Fruit fly (Drosophila melanogaster): ENCODE measurements around the gene Pdp.

Gene Pdp

dm6 chrX:7701282-7702078, 33.0 kb downstream of the Pdp start (continued):
- TF ChIP-seq CG33213 (GFP tag; optimal IDR thresholded peaks at IDR 0.05) (no peak), B-H2 (GFP tag; optimal IDR thresholded peaks at IDR 0.05) (peak; percentile 79), fd102C (GFP tag; optimal IDR thresholded peaks at IDR 0.05) (no peak), Lpt (GFP tag; optimal IDR thresholded peaks at IDR 0.05) (no peak), gcm2 (GFP tag; optimal IDR thresholded peaks at IDR 0.05) (peak; percentile 36), nom (GFP tag; optimal IDR thresholded peaks at IDR 0.05) (no peak), CG10654 (GFP tag; optimal IDR thresholded peaks at IDR 0.05) (peak; percentile 32), CG3065 (GFP tag; optimal IDR thresholded peaks at IDR 0.05) (no peak), scrt (GFP tag; optimal IDR thresholded peaks at IDR 0.05) (peak; percentile 76), dmrt99B (tag; optimal IDR thresholded peaks at IDR 0.05) (peak; percentile 78), Opbp (GFP tag; IDR thresholded peaks at IDR 0.05; ENCODE audit: partially characterized antibody) (no peak), Gug (GFP tag; IDR thresholded peaks at IDR 0.05) (peak; percentile 38; the same call in 2 of the 4 replicates), CG16813 (GFP tag; IDR thresholded peaks at IDR 0.05; ENCODE audit: partially characterized antibody) (no peak), Ssrp (tag; optimal IDR thresholded peaks at IDR 0.05) (peak; percentile 18), CG2202 (tag; optimal IDR thresholded peaks at IDR 0.05) (no peak), CG17361 (GFP tag; IDR thresholded peaks at IDR 0.05) (peak; percentile 82), ken (GFP tag; IDR thresholded peaks at IDR 0.05) (no peak), D19B (GFP tag; optimal IDR thresholded peaks at IDR 0.05) (peak; percentile 75), sr (GFP tag; IDR thresholded peaks at IDR 0.05) (no peak), CG12942 (GFP tag; optimal IDR thresholded peaks at IDR 0.05) (peak; percentile 13), al (GFP tag; IDR thresholded peaks at IDR 0.05) (peak; percentile 67), maf-S (GFP tag; optimal IDR thresholded peaks at IDR 0.05) (peak; percentile 60), Hsf (GFP tag; optimal IDR thresholded peaks at IDR 0.05) (peak; percentile 58), run (tag; optimal IDR thresholded peaks at IDR 0.05) (peak; percentile 32), CG34224 (GFP tag; IDR thresholded peaks at IDR 0.05; ENCODE audit: partially characterized antibody) (no peak), CG1233 (GFP tag; optimal IDR thresholded peaks at IDR 0.05) (peak; percentile 67), Nf-YB (GFP tag; optimal IDR thresholded peaks at IDR 0.05) (peak; percentile 60), CG7271 (tag; optimal IDR thresholded peaks at IDR 0.05) (no peak), CG4328 (GFP tag; optimal IDR thresholded peaks at IDR 0.05) (peak; percentile 74), Dad (GFP tag; optimal IDR thresholded peaks at IDR 0.05) (no peak), sna (GFP tag; IDR thresholded peaks at IDR 0.05; ENCODE audit: partially characterized antibody) (no peak), CG18619 (GFP tag; optimal IDR thresholded peaks at IDR 0.05) (peak; percentile 72), mld (GFP tag; IDR thresholded peaks at IDR 0.05; ENCODE audit: partially characterized antibody) (no peak), seq (GFP tag; IDR thresholded peaks at IDR 0.05) (peak; percentile 57), ranshi (GFP tag; IDR thresholded peaks at IDR 0.05) (0 out of 2 replicates have a peak, but pooled peaks have one; percentile 21), gce (GFP tag; IDR thresholded peaks at IDR 0.05) (no peak), C15 (GFP tag; IDR thresholded peaks at IDR 0.05) (0 out of 3 replicates have a peak, but pooled peaks have one; percentile 12), NK7.1 (GFP tag; optimal IDR thresholded peaks at IDR 0.05) (no peak), slbo (GFP tag; IDR thresholded peaks at IDR 0.05) (peak; percentile 81), bsh (GFP tag; optimal IDR thresholded peaks at IDR 0.05) (peak in 1 of 2 experiments; percentile 67), dpn (GFP tag; optimal IDR thresholded peaks at IDR 0.05) (peak; percentile 24 to 57), jing (GFP tag; optimal IDR thresholded peaks at IDR 0.05) (no peak)
